Fruit fly (Drosophila melanogaster) whole organism, embryonic: ENCODE data around the gene CG42536.

Experiments used
- Bgb ChIP-seq: fragments of 200-800 bp; sonication (Bioruptor generic); IDR thresholded peaks from 2 replicates; pipeline ENCODE4 v1.3.6; 2022; ENCODE audit warnings: missing biosample characterization, missing genetic modification characterization; ENCODE audit not compliant: partially characterized antibody
- Bteb2 ChIP-seq: fragments of 200-800 bp; sonication (Bioruptor generic); optimal IDR thresholded peaks from 2 replicates; lab custom pipeline; 2016; ENCODE audit warnings: missing biosample characterization, missing genetic modification characterization
- C15 ChIP-seq: fragments of 200-800 bp; sonication (Bioruptor generic); IDR thresholded peaks from 3 replicates; pipeline ENCODE4 v1.3.6; 2022; ENCODE audit warnings: missing biosample characterization, missing genetic modification characterization
- CG10462 ChIP-seq: fragments of 200-800 bp; sonication (Bioruptor generic); optimal IDR thresholded peaks from 2 replicates; lab custom pipeline; 2016; ENCODE audit warnings: missing biosample characterization, missing genetic modification characterization
- CG10979 ChIP-seq: fragments of 200-800 bp; sonication (Bioruptor generic); optimal IDR thresholded peaks from 2 replicates; lab custom pipeline; 2018; ENCODE audit warnings: missing biosample characterization, mild to moderate bottlenecking, missing genetic modification characterization, moderate library complexity
- CG12236 ChIP-seq: fragments of 200-800 bp; sonication (Bioruptor generic); optimal IDR thresholded peaks from 2 replicates; lab custom pipeline; 2016; ENCODE audit warnings: missing biosample characterization, missing genetic modification characterization
- CG13775 ChIP-seq: fragments of 200-800 bp; sonication (Bioruptor generic); optimal IDR thresholded peaks from 3 replicates; lab custom pipeline; 2017; ENCODE audit warnings: missing biosample characterization, mild to moderate bottlenecking, missing genetic modification characterization
- CG14710 ChIP-seq: fragments of 200-800 bp; sonication (Bioruptor generic); optimal IDR thresholded peaks from 3 replicates; lab custom pipeline; 2019; ENCODE audit warnings: missing biosample characterization, mild to moderate bottlenecking, missing genetic modification characterization, moderate library complexity
- CG14860 ChIP-seq: fragments of 200-800 bp; sonication (Bioruptor generic); IDR thresholded peaks from 3 replicates; pipeline ENCODE4 v1.3.6; 2022; ENCODE audit warnings: missing biosample characterization, missing genetic modification characterization; ENCODE audit not compliant: partially characterized antibody
- CG16779 ChIP-seq: fragments of 200-800 bp; sonication (Bioruptor generic); IDR thresholded peaks from 2 replicates; pipeline ENCODE4 v1.3.6; 2022; ENCODE audit warnings: missing biosample characterization, missing genetic modification characterization
- CG17385 ChIP-seq: fragments of 200-800 bp; sonication (Bioruptor generic); optimal IDR thresholded peaks from 3 replicates; lab custom pipeline; 2018; ENCODE audit warnings: missing biosample characterization, mild to moderate bottlenecking, missing genetic modification characterization
- CG31365 ChIP-seq: fragments of 200-800 bp; sonication (Bioruptor generic); optimal IDR thresholded peaks from 2 replicates; lab custom pipeline; 2018; ENCODE audit warnings: missing biosample characterization, mild to moderate bottlenecking, missing genetic modification characterization
- CG4617 ChIP-seq: fragments of 200-800 bp; sonication (Bioruptor generic); optimal IDR thresholded peaks from 3 replicates; lab custom pipeline; 2016; ENCODE audit warnings: missing biosample characterization, missing genetic modification characterization, borderline replicate concordance
- CG4730 ChIP-seq: fragments of 200-800 bp; sonication (Bioruptor generic); IDR thresholded peaks from 2 replicates; pipeline ENCODE4 v1.3.6; 2022; ENCODE audit warnings: missing biosample characterization, missing genetic modification characterization
- CG7556 ChIP-seq: fragments of 200-800 bp; sonication (Bioruptor generic); optimal IDR thresholded peaks from 2 replicates; lab custom pipeline; 2017; ENCODE audit warnings: missing biosample characterization, mild to moderate bottlenecking, missing genetic modification characterization
- CG7786 ChIP-seq: fragments of 200-800 bp; sonication (Bioruptor generic); optimal IDR thresholded peaks from 2 replicates; lab custom pipeline; 2016; ENCODE audit warnings: missing biosample characterization, missing genetic modification characterization
- Chrac-16 ChIP-seq: fragments of 200-800 bp; sonication (Bioruptor generic); optimal IDR thresholded peaks from 3 replicates; lab custom pipeline; 2016; ENCODE audit warnings: missing biosample characterization, missing genetic modification characterization
- CkIIα-i1 ChIP-seq: fragments of 200-800 bp; sonication (Bioruptor generic); IDR thresholded peaks from 2 replicates; pipeline ENCODE4 v1.3.6; 2022; ENCODE audit warnings: missing biosample characterization, missing genetic modification characterization
- Eip74EF ChIP-seq, 2 experiments: fragments of 200-800 bp in 1 of 2; fragments of >200 bp in 1 of 2; sonication (Bioruptor generic) in 1 of 2; optimal IDR thresholded peaks; 2 replicates each; lab custom pipeline; 2017 to 2019; ENCODE audit warnings: missing biosample characterization in 2 of 2, missing genetic modification characterization in 2 of 2, mild to moderate bottlenecking in 1 of 2, moderate library complexity in 1 of 2
- HLH54F ChIP-seq: fragments of 200-800 bp; sonication (Bioruptor generic); optimal IDR thresholded peaks from 3 replicates; lab custom pipeline; 2016; ENCODE audit warnings: missing biosample characterization, missing genetic modification characterization
- Hmx ChIP-seq: fragments of 200-800 bp; sonication (Bioruptor generic); optimal IDR thresholded peaks from 2 replicates; lab custom pipeline; 2016; ENCODE audit warnings: missing biosample characterization, missing genetic modification characterization
- Hr3 ChIP-seq: fragments of 200-800 bp; sonication (Bioruptor generic); optimal IDR thresholded peaks from 3 replicates; lab custom pipeline; 2016; ENCODE audit warnings: missing biosample characterization, missing genetic modification characterization
- Myb ChIP-seq: fragments of 200-800 bp; sonication (Bioruptor generic); optimal IDR thresholded peaks from 2 replicates; lab custom pipeline; 2016; ENCODE audit warnings: missing biosample characterization, missing genetic modification characterization
- Opbp ChIP-seq: fragments of 200-800 bp; sonication (Bioruptor generic); IDR thresholded peaks from 3 replicates; pipeline ENCODE4 v1.3.6; 2022; ENCODE audit warnings: missing biosample characterization, missing genetic modification characterization; ENCODE audit not compliant: partially characterized antibody
- Scr ChIP-seq: fragments of 200-800 bp; sonication (Bioruptor generic); IDR thresholded peaks from 2 replicates; pipeline ENCODE4 v1.3.6; 2022; ENCODE audit warnings: missing biosample characterization, missing genetic modification characterization; ENCODE audit not compliant: partially characterized antibody
- al ChIP-seq: fragments of 200-800 bp; sonication (Bioruptor generic); IDR thresholded peaks from 2 replicates; pipeline ENCODE4 v1.3.6; 2022; ENCODE audit warnings: missing biosample characterization, missing genetic modification characterization
- ash1 ChIP-seq: fragments of 200-800 bp; sonication (Bioruptor generic); optimal IDR thresholded peaks from 2 replicates; lab custom pipeline; 2018; ENCODE audit warnings: missing biosample characterization, mild to moderate bottlenecking, missing genetic modification characterization
- ato ChIP-seq: fragments of 200-800 bp; sonication (Bioruptor generic); IDR thresholded peaks from 2 replicates; pipeline ENCODE4 v1.3.6; 2022; ENCODE audit warnings: missing biosample characterization, missing genetic modification characterization; ENCODE audit not compliant: partially characterized antibody
- az2 ChIP-seq: fragments of 200-800 bp; sonication (Bioruptor generic); optimal IDR thresholded peaks from 3 replicates; lab custom pipeline; 2016; ENCODE audit warnings: missing biosample characterization, missing genetic modification characterization
- bbx ChIP-seq: fragments of 200-800 bp; sonication (Bioruptor generic); IDR thresholded peaks from 2 replicates; pipeline ENCODE4 v1.3.6; 2022; ENCODE audit warnings: missing biosample characterization, missing genetic modification characterization; ENCODE audit not compliant: partially characterized antibody
- ci ChIP-seq: fragments of 200-800 bp; sonication (Bioruptor generic); IDR thresholded peaks from 3 replicates; pipeline ENCODE4 v1.3.6; 2022; ENCODE audit warnings: missing biosample characterization, missing genetic modification characterization
- crc ChIP-seq: fragments of 200-800 bp; sonication (Bioruptor generic); optimal IDR thresholded peaks from 2 replicates; lab custom pipeline; 2016; ENCODE audit warnings: missing biosample characterization, missing genetic modification characterization
- dati ChIP-seq: fragments of 200-800 bp; sonication (Bioruptor generic); IDR thresholded peaks from 2 replicates; pipeline ENCODE4 v1.3.6; 2022; ENCODE audit warnings: missing biosample characterization, missing genetic modification characterization
- dpn ChIP-seq, 2 experiments: fragments of 200-800 bp; sonication (Bioruptor generic); optimal IDR thresholded peaks; 3 replicates each; lab custom pipeline; 2016; ENCODE audit warnings: missing biosample characterization in 2 of 2, missing genetic modification characterization in 2 of 2
- dysf ChIP-seq: fragments of 200-800 bp; sonication (Bioruptor generic); IDR thresholded peaks from 3 replicates; pipeline ENCODE4 v1.3.6; 2022; ENCODE audit warnings: missing biosample characterization, missing genetic modification characterization
- en ChIP-seq: fragments of 200-800 bp; sonication (Bioruptor generic); optimal IDR thresholded peaks from 2 replicates; lab custom pipeline; 2016; ENCODE audit warnings: missing biosample characterization, missing genetic modification characterization
- gfzf ChIP-seq: fragments of 200-800 bp; sonication (Bioruptor generic); optimal IDR thresholded peaks from 2 replicates; lab custom pipeline; 2016; ENCODE audit warnings: missing biosample characterization, mild to moderate bottlenecking, missing genetic modification characterization, moderate library complexity
- her ChIP-seq: fragments of 200-800 bp; sonication (Bioruptor generic); optimal IDR thresholded peaks from 2 replicates; lab custom pipeline; 2016; ENCODE audit warnings: missing biosample characterization, missing genetic modification characterization
- kah ChIP-seq: fragments of 200-800 bp; sonication (Bioruptor generic); optimal IDR thresholded peaks from 2 replicates; lab custom pipeline; 2018; ENCODE audit warnings: missing biosample characterization, mild to moderate bottlenecking, missing genetic modification characterization
- ken ChIP-seq: fragments of 200-800 bp; sonication (Bioruptor generic); IDR thresholded peaks from 3 replicates; pipeline ENCODE4 v1.3.6; 2022; ENCODE audit warnings: missing biosample characterization, missing genetic modification characterization
- lilli ChIP-seq: fragments of 200-800 bp; sonication (Bioruptor generic); optimal IDR thresholded peaks from 3 replicates; lab custom pipeline; 2016; ENCODE audit warnings: missing biosample characterization, missing genetic modification characterization
- nmo ChIP-seq: fragments of 200-800 bp; sonication (Bioruptor generic); optimal IDR thresholded peaks from 2 replicates; lab custom pipeline; 2018; ENCODE audit warnings: missing biosample characterization, mild to moderate bottlenecking, missing genetic modification characterization, moderate library complexity
- p53 ChIP-seq: fragments of 200-800 bp; sonication (Bioruptor generic); optimal IDR thresholded peaks from 2 replicates; lab custom pipeline; 2016; ENCODE audit warnings: missing biosample characterization, missing genetic modification characterization
- pzg ChIP-seq: fragments of 200-800 bp; sonication (Bioruptor generic); optimal IDR thresholded peaks from 3 replicates; lab custom pipeline; 2018; ENCODE audit warnings: missing biosample characterization, mild to moderate bottlenecking, missing genetic modification characterization, moderate library complexity
- sd ChIP-seq: fragments of 200-800 bp; sonication (Bioruptor generic); optimal IDR thresholded peaks from 3 replicates; lab custom pipeline; 2018; ENCODE audit warnings: missing biosample characterization, mild to moderate bottlenecking, missing genetic modification characterization, moderate library complexity
- sisA ChIP-seq: fragments of 200-800 bp; sonication (Bioruptor generic); IDR thresholded peaks from 2 replicates; pipeline ENCODE4 v1.3.6; 2022; ENCODE audit warnings: missing biosample characterization, missing genetic modification characterization
- slbo ChIP-seq: fragments of 200-800 bp; sonication (Bioruptor generic); IDR thresholded peaks from 2 replicates; pipeline ENCODE4 v1.3.6; 2022; ENCODE audit warnings: missing biosample characterization, missing genetic modification characterization
- tna ChIP-seq: fragments of 200-800 bp; sonication (Bioruptor generic); IDR thresholded peaks from 2 replicates; pipeline ENCODE4 v1.3.6; 2022; ENCODE audit warnings: missing biosample characterization, missing genetic modification characterization; ENCODE audit not compliant: partially characterized antibody
- zfh2 ChIP-seq: fragments of 200-800 bp; sonication (Bioruptor generic); optimal IDR thresholded peaks from 2 replicates; lab custom pipeline; 2016; ENCODE audit warnings: missing biosample characterization, missing genetic modification characterization

CG42536 gene

dm6 chr3L:10660744-10661589 lies 31.1 kb upstream of the CG42536 start, which contains the start of the genes CG32066 and CG8003 (continued):
- TF ChIP-seq kah (GFP tag; lab: Kevin White, UChicago) (peak; percentile 49), CkIIα-i1 (GFP tag; lab: Robert Waterston, UW) (no peak), CG16779 (GFP tag; lab: Robert Waterston, UW) (no peak), CG4730 (GFP tag; lab: Robert Waterston, UW) (no peak), CG14860 (GFP tag; lab: Robert Waterston, UW) (peak; percentile 90), Scr (GFP tag; lab: Robert Waterston, UW) (peak; percentile 91), nmo (GFP tag; lab: Kevin White, UChicago) (peak; percentile 9), Myb (GFP tag; lab: Kevin White, UChicago) (no peak), CG10462 (GFP tag; lab: Kevin White, UChicago) (no peak), gfzf (GFP tag; lab: Kevin White, UChicago) (peak; percentile 72), al (no peak), CG14710 (peak; percentile 52), CG17385 (GFP tag; lab: Kevin White, UChicago) (peak; percentile 24), sisA (GFP tag; lab: Robert Waterston, UW) (no peak), Chrac-16 (no peak), crc (no peak), slbo (GFP tag; lab: Robert Waterston, UW) (peak; percentile 44), her (GFP tag; lab: Kevin White, UChicago) (no peak), ash1 (GFP tag; lab: Kevin White, UChicago) (no peak), CG12236 (GFP tag; lab: Kevin White, UChicago) (no peak), bbx (GFP tag; lab: Robert Waterston, UW) (peak; percentile 98), dati (GFP tag; lab: Robert Waterston, UW) (no peak), ato (GFP tag; lab: Robert Waterston, UW) (peak; percentile 80), lilli (GFP tag; lab: Kevin White, UChicago) (no peak), az2 (GFP tag; lab: Kevin White, UChicago) (no peak), Opbp (GFP tag; lab: Robert Waterston, UW) (peak; percentile 97), Bgb (GFP tag; lab: Robert Waterston, UW) (peak; percentile 91), CG4617 (GFP tag; lab: Kevin White, UChicago) (peak; percentile 10), CG7786 (GFP tag; lab: Kevin White, UChicago) (no peak), CG10979 (tag; lab: Kevin White, UChicago) (no peak), CG7556 (GFP tag; lab: Kevin White, UChicago) (peak; percentile 54), en (GFP tag; lab: Kevin White, UChicago) (no peak), CG31365 (tag; lab: Kevin White, UChicago) (no peak), ken (GFP tag; lab: Robert Waterston, UW) (peak; percentile 28; the same call in 1 of the 3 replicates), ci (GFP tag; lab: Robert Waterston, UW) (peak; percentile 62; the same call in 2 of the 3 replicates), Eip74EF (GFP tag; optimal IDR thresholded peaks at IDR 0.05; lab: Kevin White, UChicago) (peak in 1 of 2 experiments; percentile 24), p53 (GFP tag; lab: Kevin White, UChicago) (no peak), zfh2 (GFP tag; lab: Kevin White, UChicago) (peak; percentile 27), sd (tag; lab: Kevin White, UChicago) (peak; percentile 76), Hr3 (GFP tag; lab: Kevin White, UChicago) (peak; percentile 40), C15 (GFP tag; lab: Robert Waterston, UW) (0 out of 3 replicates have a peak, but pooled peaks have one; percentile 8), tna (GFP tag; lab: Robert Waterston, UW) (peak; percentile 86), pzg (GFP tag; lab: Kevin White, UChicago) (peak; percentile 61), Bteb2 (GFP tag; lab: Kevin White, UChicago) (no peak), CG13775 (GFP tag; lab: Kevin White, UChicago) (peak; percentile 55), dpn (GFP tag; optimal IDR thresholded peaks at IDR 0.05; lab: Kevin White, UChicago) (peak in 1 of 2 experiments; percentile 6), dysf (GFP tag; lab: Robert Waterston, UW) (no peak), Hmx (no peak), HLH54F (GFP tag; lab: Kevin White, UChicago) (peak; percentile 9)
